Worm (Caenorhabditis elegans): Measurements from ENCODE around the gene Y38A10A.7.
A peak's percentile ranks its signal among the peaks of the same experiment; 100 is the strongest.

The Y38A10A.7 gene

DNA sequence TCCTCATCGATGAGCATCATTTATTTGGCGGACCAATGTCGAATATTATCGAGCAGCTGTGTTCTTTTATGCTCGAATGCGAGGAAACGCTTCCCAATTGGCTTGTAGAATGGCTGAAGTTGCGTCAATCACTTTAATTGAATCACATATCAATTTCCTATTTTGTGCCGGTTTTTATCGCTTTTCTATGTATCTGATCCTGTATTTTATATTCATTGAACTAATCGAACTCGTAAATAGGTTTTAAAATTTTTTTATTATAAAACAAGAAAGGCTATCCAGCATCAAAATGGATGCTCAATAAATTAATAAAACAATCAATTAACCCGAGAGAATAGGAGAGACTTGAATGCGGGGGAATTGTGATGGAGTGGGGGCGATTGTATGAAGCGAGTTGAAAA, 2.8 kb downstream of the Y38A10A.7 start:
- TF ChIP-seq ces-1 (GFP tag; optimal IDR thresholded peaks at IDR 0.05) (peak; percentile 48), mls-2 (tag; optimal IDR thresholded peaks at IDR 0.05) (peak; percentile 18), lsy-2 (tag; optimal IDR thresholded peaks at IDR 0.05) (no peak), ceh-39 (tag; optimal IDR thresholded peaks at IDR 0.05) (no peak), unc-120 (tag; optimal IDR thresholded peaks at IDR 0.05; ENCODE audit: poor library complexity, severe bottlenecking) (no peak), nhr-12 (tag; optimal IDR thresholded peaks at IDR 0.05) (no peak)

DNA sequence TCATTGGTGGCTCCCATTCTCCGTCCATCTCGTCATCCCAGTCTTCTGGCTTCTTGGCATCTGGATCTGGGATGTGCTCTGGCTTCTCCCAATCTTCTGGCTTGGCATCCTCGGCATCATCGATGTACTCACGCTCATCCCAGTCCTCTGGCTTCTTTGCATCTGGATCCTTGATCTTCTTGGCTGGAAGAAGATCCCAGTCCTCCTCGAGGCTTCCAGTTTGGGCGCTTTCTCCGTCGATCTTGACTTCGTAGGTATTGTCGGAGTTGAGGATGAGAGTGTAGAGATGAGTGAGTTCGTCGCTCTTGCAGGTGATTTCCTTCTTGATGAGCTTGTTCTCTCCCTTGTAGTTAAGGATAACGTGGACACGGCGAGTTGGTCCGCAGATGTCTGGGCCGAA, 3.6 kb downstream of the Y38A10A.7 start:
- no peak for TF ChIP-seq M03D4.4 (tag; optimal IDR thresholded peaks at IDR 0.05)
- no peak for TF ChIP-seq ceh-43 (GFP tag; optimal IDR thresholded peaks at IDR 0.05)
- no peak for TF ChIP-seq mls-2 (tag; optimal IDR thresholded peaks at IDR 0.05)
- no peak for TF ChIP-seq sptf-1 (tag; optimal IDR thresholded peaks at IDR 0.05)
- TF ChIP-seq mep-1 (tag; optimal IDR thresholded peaks at IDR 0.05) = no peak
- no peak for TF ChIP-seq ces-1 (GFP tag; optimal IDR thresholded peaks at IDR 0.05)
- TF ChIP-seq elt-1 (tag; optimal IDR thresholded peaks at IDR 0.05; ENCODE audit: borderline replicate concordance, insufficient read depth) = no peak

DNA sequence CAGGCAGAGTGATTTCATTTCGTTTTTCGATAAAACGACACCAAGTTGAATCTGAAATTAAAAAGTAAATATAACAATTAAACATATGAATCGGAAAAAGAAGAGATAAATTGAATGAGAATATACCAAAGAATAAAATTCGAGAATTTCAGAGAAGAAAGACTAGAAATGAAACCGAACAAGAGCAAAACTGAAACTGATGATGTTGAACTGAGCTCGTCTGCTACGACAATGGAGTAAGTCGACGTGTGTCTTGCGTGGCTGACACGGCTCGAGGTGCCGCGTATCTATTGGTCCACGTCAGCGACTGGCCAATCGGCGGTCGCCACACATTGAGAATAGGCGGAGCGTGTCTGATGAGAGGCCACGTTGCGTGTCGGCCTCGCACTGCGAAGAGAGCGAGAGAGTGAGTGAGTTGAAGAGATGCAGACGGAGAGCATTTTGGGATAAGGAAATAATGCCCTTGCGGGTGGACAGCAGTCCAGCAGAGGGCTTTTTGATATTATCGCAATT, 4.6 kb downstream of the Y38A10A.7 start, which contains the start of gene crt-1:
TSS of gene crt-1 (minus strand) at position 51 of the 513 bp plus-strand sequence.
- TF ChIP-seq mls-2 (tag; optimal IDR thresholded peaks at IDR 0.05) (peak; percentile 43), ham-2 (GFP tag; optimal IDR thresholded peaks at IDR 0.05) (peak; percentile 13), drap-1 (GFP tag; optimal IDR thresholded peaks at IDR 0.05) (peak; percentile 56), ceh-39 (tag; optimal IDR thresholded peaks at IDR 0.05) (peak; percentile 95), pha-4 (tag; optimal IDR thresholded peaks at IDR 0.05) (peak; percentile 92), nhr-2 (tag; optimal IDR thresholded peaks at IDR 0.05) (peak; percentile 42), hlh-1 (tag; optimal IDR thresholded peaks at IDR 0.05) (peak; percentile 19), zip-8 (tag; optimal IDR thresholded peaks at IDR 0.05) (peak; percentile 24), ces-1 (GFP tag; optimal IDR thresholded peaks at IDR 0.05) (peak; percentile 61), ceh-83 (GFP tag; optimal IDR thresholded peaks at IDR 0.05) (no peak), snpc-4 (tag; optimal IDR thresholded peaks at IDR 0.05) (no peak), cnd-1 (tag; optimal IDR thresholded peaks at IDR 0.05) (peak; percentile 59), nhr-76 (tag; optimal IDR thresholded peaks at IDR 0.05) (no peak), mep-1 (tag; optimal IDR thresholded peaks at IDR 0.05) (peak; percentile 76), lin-13 (tag; optimal IDR thresholded peaks at IDR 0.05) (peak; percentile 95), sptf-1 (tag; optimal IDR thresholded peaks at IDR 0.05) (peak; percentile 76), M03D4.4 (tag; optimal IDR thresholded peaks at IDR 0.05) (no peak), flh-1 (GFP tag; optimal IDR thresholded peaks at IDR 0.05) (no peak), elt-1 (tag; optimal IDR thresholded peaks at IDR 0.05; ENCODE audit: borderline replicate concordance, insufficient read depth) (peak; percentile 79), lsy-2 (tag; optimal IDR thresholded peaks at IDR 0.05) (peak; percentile 90), unc-120 (tag; optimal IDR thresholded peaks at IDR 0.05; ENCODE audit: poor library complexity, severe bottlenecking) (peak; percentile 70), unc-62 (GFP tag; optimal IDR thresholded peaks at IDR 0.05) (peak; percentile 77), ceh-43 (GFP tag; optimal IDR thresholded peaks at IDR 0.05) (peak; percentile 21)

DNA sequence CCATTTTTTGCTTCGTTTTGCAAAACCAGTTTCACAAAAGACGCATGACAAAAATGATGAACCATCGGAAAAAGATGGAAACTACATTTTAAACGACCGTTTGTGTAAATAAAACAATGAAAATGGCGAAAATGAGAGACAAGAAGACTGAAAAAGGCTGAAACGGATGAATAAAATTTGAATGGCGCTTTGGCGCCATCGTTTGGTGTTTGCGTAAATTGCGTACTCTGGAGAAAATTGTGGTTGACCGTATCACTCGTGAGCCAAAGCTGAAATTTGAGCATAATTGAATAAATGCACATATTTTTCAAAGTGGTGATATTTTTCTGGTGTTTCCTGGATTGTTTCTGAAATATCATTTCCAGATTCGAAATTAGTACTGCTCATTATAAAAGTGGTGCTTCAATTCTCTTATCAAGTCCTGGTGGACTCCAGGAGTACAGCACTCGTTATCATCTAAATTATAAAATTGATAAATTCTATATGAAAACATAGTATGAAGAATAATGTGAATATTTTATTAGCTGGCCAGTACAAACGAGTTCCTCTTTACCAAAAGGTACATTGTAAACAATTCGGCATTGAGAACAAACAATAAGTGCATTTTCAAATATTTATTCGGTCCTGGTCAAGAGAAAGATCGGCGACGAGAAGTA, 5.4 kb downstream of the Y38A10A.7 start:
- TF ChIP-seq pha-4 (tag; optimal IDR thresholded peaks at IDR 0.05) = peak; percentile 23
- TF ChIP-seq mab-5 (tag; optimal IDR thresholded peaks at IDR 0.05) = no peak
- TF ChIP-seq ceh-43 (GFP tag; optimal IDR thresholded peaks at IDR 0.05) = no peak

DNA sequence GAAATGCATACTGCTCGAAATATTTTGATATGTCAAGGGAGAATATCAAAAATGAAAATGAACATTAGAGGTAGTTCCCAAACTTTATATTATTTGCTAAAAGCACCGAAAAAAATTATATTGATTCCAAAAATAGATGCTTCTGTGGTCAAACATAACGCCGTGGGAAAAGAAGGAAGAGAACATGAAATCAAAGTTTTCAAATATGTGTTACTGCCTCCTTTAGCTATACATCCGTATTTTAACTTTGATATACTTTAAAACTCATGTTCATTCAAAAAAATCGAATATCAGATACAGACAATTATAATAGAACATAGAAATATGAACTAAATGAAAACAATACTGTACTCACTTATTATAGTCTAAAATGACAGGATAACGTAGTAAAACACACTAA, 7.4 kb downstream of the Y38A10A.7 start, which contains the start of gene Y38A10A.11:
TSS of gene Y38A10A.11 (minus strand) at position 101 of the 400 bp plus-strand sequence.
- TF ChIP-seq mep-1 (tag; optimal IDR thresholded peaks at IDR 0.05) (no peak), ceh-43 (GFP tag; optimal IDR thresholded peaks at IDR 0.05) (no peak), M03D4.4 (tag; optimal IDR thresholded peaks at IDR 0.05) (no peak), elt-3 (tag; optimal IDR thresholded peaks at IDR 0.05) (no peak), zip-8 (tag; optimal IDR thresholded peaks at IDR 0.05) (no peak), mab-5 (tag; optimal IDR thresholded peaks at IDR 0.05) (no peak), ceh-39 (tag; optimal IDR thresholded peaks at IDR 0.05) (no peak), ces-1 (GFP tag; optimal IDR thresholded peaks at IDR 0.05) (no peak), ceh-83 (GFP tag; optimal IDR thresholded peaks at IDR 0.05) (no peak), lin-13 (tag; optimal IDR thresholded peaks at IDR 0.05) (no peak), lsy-2 (tag; optimal IDR thresholded peaks at IDR 0.05) (no peak), lin-32 (GFP tag; optimal IDR thresholded peaks at IDR 0.05) (no peak), nhr-76 (tag; optimal IDR thresholded peaks at IDR 0.05) (no peak), sem-2 (GFP tag; optimal IDR thresholded peaks at IDR 0.05) (no peak), sptf-1 (tag; optimal IDR thresholded peaks at IDR 0.05) (no peak), nhr-2 (tag; optimal IDR thresholded peaks at IDR 0.05) (no peak), cnd-1 (tag; optimal IDR thresholded peaks at IDR 0.05) (no peak), ham-2 (GFP tag; optimal IDR thresholded peaks at IDR 0.05) (no peak)

All from whole organism, mixed stage, embryonic.